Fruit fly (Drosophila melanogaster) whole organism, embryonic: ENCODE data around the gene mthl9.

Experiments used
- Bgb ChIP-seq: fragments of 200-800 bp; sonication (Bioruptor generic); IDR thresholded peaks from 2 replicates; pipeline ENCODE4 v1.3.6; 2022; ENCODE audit warnings: missing biosample characterization, missing genetic modification characterization; ENCODE audit not compliant: partially characterized antibody
- CG1024 ChIP-seq: fragments of 200-800 bp; sonication (Bioruptor generic); IDR thresholded peaks from 2 replicates; pipeline ENCODE4 v1.3.6; 2022; ENCODE audit warnings: missing biosample characterization, missing genetic modification characterization
- CG11085 ChIP-seq: fragments of 200-800 bp; sonication (Bioruptor generic); IDR thresholded peaks from 2 replicates; pipeline ENCODE4 v1.3.6; 2022; ENCODE audit warnings: missing biosample characterization, missing genetic modification characterization
- CG11504 ChIP-seq: fragments of 200-800 bp; sonication (Bioruptor generic); optimal IDR thresholded peaks from 3 replicates; lab custom pipeline; 2019; ENCODE audit warnings: missing biosample characterization, mild to moderate bottlenecking, missing genetic modification characterization, moderate library complexity
- CG11696 ChIP-seq: fragments of 200-800 bp; sonication (Bioruptor generic); IDR thresholded peaks from 2 replicates; pipeline ENCODE4 v1.3.6; 2022; ENCODE audit warnings: missing biosample characterization, missing genetic modification characterization
- CG13894 ChIP-seq: fragments of 200-800 bp; sonication (Bioruptor generic); optimal IDR thresholded peaks from 3 replicates; lab custom pipeline; 2018; ENCODE audit warnings: missing biosample characterization, mild to moderate bottlenecking, missing genetic modification characterization, moderate library complexity
- CG15073 ChIP-seq: fragments of 200-800 bp; sonication (Bioruptor generic); optimal IDR thresholded peaks from 2 replicates; lab custom pipeline; 2016; ENCODE audit warnings: missing biosample characterization, missing genetic modification characterization
- CG17829 ChIP-seq: fragments of 200-800 bp; optimal IDR thresholded peaks from 2 replicates; lab custom pipeline; 2019; ENCODE audit warnings: missing biosample characterization, mild to moderate bottlenecking, missing genetic modification characterization, moderate library complexity
- CG34224 ChIP-seq: fragments of 200-800 bp; sonication (Bioruptor generic); IDR thresholded peaks from 3 replicates; pipeline ENCODE4 v1.3.6; 2022; ENCODE audit warnings: missing biosample characterization, missing genetic modification characterization; ENCODE audit not compliant: partially characterized antibody
- CG34422 ChIP-seq: fragments of 200-800 bp; sonication (Bioruptor generic); IDR thresholded peaks from 3 replicates; pipeline ENCODE4 v1.3.6; 2022; ENCODE audit warnings: missing biosample characterization, missing genetic modification characterization
- CG3726 ChIP-seq: fragments of 200-800 bp; sonication (Bioruptor generic); IDR thresholded peaks from 3 replicates; pipeline ENCODE4, ENCODE4 v1.3.6; 2022; ENCODE audit warnings: missing biosample characterization, missing genetic modification characterization
- CG42726 ChIP-seq: fragments of 200-800 bp; sonication (Bioruptor generic); IDR thresholded peaks from 2 replicates; pipeline ENCODE4 v1.3.6; 2022; ENCODE audit warnings: missing biosample characterization, missing genetic modification characterization; ENCODE audit not compliant: partially characterized antibody
- CG4360 ChIP-seq: fragments of 200-800 bp; sonication (Bioruptor generic); IDR thresholded peaks from 2 replicates; pipeline ENCODE4 v1.3.6; 2022; ENCODE audit warnings: missing biosample characterization, missing genetic modification characterization
- CG7786 ChIP-seq: fragments of 200-800 bp; sonication (Bioruptor generic); optimal IDR thresholded peaks from 2 replicates; lab custom pipeline; 2016; ENCODE audit warnings: missing biosample characterization, missing genetic modification characterization
- CG8290 ChIP-seq, 3 experiments: fragments of 200-800 bp; sonication (Bioruptor generic); optimal IDR thresholded peaks; 2 replicates each; lab custom pipeline; 2016 to 2019; ENCODE audit warnings: missing biosample characterization in 3 of 3, missing genetic modification characterization in 3 of 3, mild to moderate bottlenecking in 2 of 3, moderate library complexity in 1 of 3
- CG9437 ChIP-seq: fragments of 200-800 bp; sonication (Bioruptor generic); optimal IDR thresholded peaks from 2 replicates; lab custom pipeline; 2018; ENCODE audit warnings: missing biosample characterization, mild to moderate bottlenecking, missing genetic modification characterization
- CoRest ChIP-seq: fragments of 200-800 bp; sonication (Bioruptor generic); optimal IDR thresholded peaks from 3 replicates; lab custom pipeline; 2018; ENCODE audit warnings: missing biosample characterization, mild to moderate bottlenecking, missing genetic modification characterization, moderate library complexity
- Eip74EF ChIP-seq, 2 experiments: fragments of 200-800 bp in 1 of 2; fragments of >200 bp in 1 of 2; sonication (Bioruptor generic) in 1 of 2; optimal IDR thresholded peaks; 2 replicates each; lab custom pipeline; 2017 to 2019; ENCODE audit warnings: missing biosample characterization in 2 of 2, missing genetic modification characterization in 2 of 2, mild to moderate bottlenecking in 1 of 2, moderate library complexity in 1 of 2
- GATAe ChIP-seq: fragments of 200-800 bp; sonication (Bioruptor generic); conservative IDR thresholded peaks from 2 replicates; pipeline ENCODE4 v1.3.6; 2022; ENCODE audit warnings: missing biosample characterization, missing genetic modification characterization
- H2.0 ChIP-seq: fragments of 200-800 bp; sonication (Bioruptor generic); IDR thresholded peaks from 2 replicates; pipeline ENCODE4 v1.3.6; 2022; ENCODE audit warnings: missing biosample characterization, missing genetic modification characterization
- Hr3 ChIP-seq: fragments of 200-800 bp; sonication (Bioruptor generic); optimal IDR thresholded peaks from 3 replicates; lab custom pipeline; 2016; ENCODE audit warnings: missing biosample characterization, missing genetic modification characterization
- Hr78 ChIP-seq, 2 experiments: fragments of 200-800 bp in 1 of 2; fragments of >200 bp in 1 of 2; sonication (Bioruptor generic) in 1 of 2; optimal IDR thresholded peaks; 2 replicates each; lab custom pipeline; 2017 to 2019; ENCODE audit warnings: missing biosample characterization in 2 of 2, missing genetic modification characterization in 2 of 2, mild to moderate bottlenecking in 1 of 2, moderate library complexity in 1 of 2
- Kr ChIP-seq: fragments of 200-800 bp; sonication (Bioruptor generic); optimal IDR thresholded peaks from 2 replicates; lab custom pipeline; 2017; ENCODE audit warnings: missing biosample characterization, mild to moderate bottlenecking, missing genetic modification characterization
- Sox100B ChIP-seq: fragments of 200-800 bp; sonication (Bioruptor generic); optimal IDR thresholded peaks from 3 replicates; lab custom pipeline; 2018; ENCODE audit warnings: missing biosample characterization, mild to moderate bottlenecking, missing genetic modification characterization
- Taf1 ChIP-seq: fragments of 200-800 bp; sonication (Bioruptor generic); IDR thresholded peaks from 2 replicates; pipeline ENCODE4 v1.3.6; 2022; ENCODE audit warnings: missing biosample characterization, missing genetic modification characterization
- Vsx1 ChIP-seq: fragments of 200-800 bp; sonication (Bioruptor generic); optimal IDR thresholded peaks from 2 replicates; lab custom pipeline; 2017; ENCODE audit warnings: missing biosample characterization, mild to moderate bottlenecking, missing genetic modification characterization, missing genetic modification reagents
- abd-A ChIP-seq: fragments of 200-800 bp; sonication (Bioruptor generic); optimal IDR thresholded peaks from 3 replicates; lab custom pipeline; 2019; ENCODE audit warnings: missing biosample characterization, mild to moderate bottlenecking, missing genetic modification characterization, moderate library complexity
- ase ChIP-seq: fragments of 200-800 bp; sonication (Bioruptor generic); IDR thresholded peaks from 3 replicates; pipeline ENCODE4 v1.3.6; 2022; ENCODE audit warnings: missing biosample characterization, missing genetic modification characterization
- br ChIP-seq: fragments of >200 bp; optimal IDR thresholded peaks from 2 replicates; lab custom pipeline; 2017
- cad ChIP-seq: fragments of >200 bp; optimal IDR thresholded peaks from 2 replicates; lab custom pipeline; 2017; ENCODE audit warnings: missing biosample characterization, missing genetic modification characterization
- chif ChIP-seq, 2 experiments: fragments of 200-800 bp; sonication (Bioruptor generic); optimal IDR thresholded peaks; 3 replicates each; lab custom pipeline; 2016; ENCODE audit warnings: missing biosample characterization in 2 of 2, missing genetic modification characterization in 2 of 2
- crc ChIP-seq: fragments of 200-800 bp; sonication (Bioruptor generic); optimal IDR thresholded peaks from 2 replicates; lab custom pipeline; 2016; ENCODE audit warnings: missing biosample characterization, missing genetic modification characterization
- crol ChIP-seq: fragments of 200-800 bp; sonication (Bioruptor generic); IDR thresholded peaks from 2 replicates; pipeline ENCODE4 v1.3.6; 2022; ENCODE audit warnings: missing biosample characterization, missing genetic modification characterization
- crp ChIP-seq, 2 experiments: fragments of 200-800 bp; sonication (Bioruptor generic); optimal IDR thresholded peaks; 2 replicates in 1 of 2; 3 replicates in 1 of 2; lab custom pipeline; 2017; ENCODE audit warnings: missing biosample characterization in 2 of 2, missing genetic modification characterization in 2 of 2, mild to moderate bottlenecking in 1 of 2, moderate library complexity in 1 of 2
- cwo ChIP-seq: fragments of 200-800 bp; sonication (Bioruptor generic); optimal IDR thresholded peaks from 3 replicates; lab custom pipeline; 2017; ENCODE audit warnings: missing biosample characterization, missing genetic modification characterization, mild to moderate bottlenecking, moderate library complexity, missing genetic modification reagents
- da ChIP-seq: fragments of 200-800 bp; sonication (Bioruptor generic); optimal IDR thresholded peaks from 2 replicates; lab custom pipeline; 2016; ENCODE audit warnings: missing biosample characterization, missing genetic modification characterization
- dm ChIP-seq: fragments of 200-800 bp; sonication (Bioruptor generic); optimal IDR thresholded peaks from 3 replicates; lab custom pipeline; 2016; ENCODE audit warnings: missing biosample characterization, missing genetic modification characterization
- hkb ChIP-seq, 2 experiments: fragments of 200-800 bp in 1 of 2; fragments of >200 bp in 1 of 2; sonication (Bioruptor generic) in 1 of 2; IDR thresholded peaks in 1 of 2; optimal IDR thresholded peaks in 1 of 2; 2 replicates each; pipeline versions ENCODE4 v1.3.6 to Lab custom; 2017 to 2022; ENCODE audit warnings: missing biosample characterization in 1 of 2, missing genetic modification characterization in 1 of 2
- insv ChIP-seq, 2 experiments: fragments of 200-800 bp; sonication (Bioruptor generic); optimal IDR thresholded peaks; 3 replicates each; lab custom pipeline; 2016 to 2018; ENCODE audit warnings: missing biosample characterization in 2 of 2, missing genetic modification characterization in 2 of 2
- nerfin-2 ChIP-seq: fragments of 200-800 bp; sonication (Bioruptor generic); IDR thresholded peaks from 2 replicates; pipeline ENCODE4 v1.3.6; 2022; ENCODE audit warnings: missing biosample characterization, missing genetic modification characterization; ENCODE audit not compliant: partially characterized antibody
- pnt ChIP-seq: fragments of 200-800 bp; sonication (Bioruptor generic); optimal IDR thresholded peaks from 3 replicates; lab custom pipeline; 2016; ENCODE audit warnings: missing biosample characterization, missing genetic modification characterization
- psq ChIP-seq: fragments of 200-800 bp; sonication (Bioruptor generic); optimal IDR thresholded peaks from 2 replicates; lab custom pipeline; 2017; ENCODE audit warnings: missing biosample characterization, missing genetic modification characterization
- tin ChIP-seq: fragments of 200-800 bp; sonication (Bioruptor generic); optimal IDR thresholded peaks from 3 replicates; lab custom pipeline; 2016; ENCODE audit warnings: missing biosample characterization, missing genetic modification characterization
- unc-4 ChIP-seq: fragments of 200-800 bp; sonication (Bioruptor generic); IDR thresholded peaks from 2 replicates; pipeline ENCODE4 v1.3.6; 2022; ENCODE audit warnings: missing biosample characterization, missing genetic modification characterization; ENCODE audit not compliant: partially characterized antibody
- vvl ChIP-seq: fragments of 200-800 bp; sonication (Bioruptor generic); IDR thresholded peaks from 2 replicates; pipeline ENCODE4 v1.3.6; 2022; ENCODE audit warnings: missing biosample characterization, missing genetic modification characterization
- zen2 ChIP-seq: fragments of 200-800 bp; sonication (Bioruptor generic); IDR thresholded peaks from 3 replicates; pipeline ENCODE4 v1.3.6; 2022; ENCODE audit warnings: missing biosample characterization, missing genetic modification characterization; ENCODE audit not compliant: partially characterized antibody

Gene mthl9

dm6 chr3L:291583-292145, 40.4 kb downstream of the mthl9 start (continued):
- no peak for TF ChIP-seq cwo (GFP tag; lab: Kevin White, UChicago)
- no peak for TF ChIP-seq br (lab: Kevin White, UChicago)
- no peak for TF ChIP-seq pnt
- no peak for TF ChIP-seq cad (GFP tag; lab: Kevin White, UChicago)
- no peak for TF ChIP-seq Eip74EF (GFP tag; optimal IDR thresholded peaks at IDR 0.05; lab: Kevin White, UChicago)
- TF ChIP-seq crp (GFP tag; optimal IDR thresholded peaks at IDR 0.05; lab: Kevin White, UChicago): no peak
- peak; percentile 41 for TF ChIP-seq Kr (GFP tag; lab: Kevin White, UChicago)
- TF ChIP-seq CG8290 (GFP tag; optimal IDR thresholded peaks at IDR 0.05; lab: Kevin White, UChicago): no peak
- TF ChIP-seq CG8290 (tag; optimal IDR thresholded peaks at IDR 0.05; lab: Kevin White, UChicago): peak in 1 of 2 experiments; percentile 27

DNA sequence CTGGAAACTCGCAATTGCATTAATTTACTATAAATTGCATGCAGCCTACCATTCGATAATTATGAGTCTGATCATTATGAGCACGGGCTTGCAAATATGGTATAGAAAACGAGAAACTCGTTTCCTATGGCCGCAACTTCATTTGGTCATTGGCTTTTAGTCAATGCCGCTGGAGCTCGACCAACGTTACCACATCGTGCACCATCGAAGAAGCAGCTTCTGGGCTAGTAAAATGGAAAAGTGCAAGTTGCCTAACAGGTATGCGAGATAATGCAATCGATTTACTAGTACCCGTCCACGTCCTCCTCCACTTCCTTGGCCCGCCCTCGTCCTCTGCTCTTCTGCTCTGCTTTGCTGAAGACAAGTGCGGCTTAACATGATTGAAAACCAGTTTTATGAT, 47.9 kb downstream of the mthl9 start:
- TF ChIP-seq CG1024 (GFP tag; lab: Robert Waterston, UW): no peak
- no peak for TF ChIP-seq Taf1 (GFP tag; lab: Robert Waterston, UW)
- TF ChIP-seq CG13894 (tag; lab: Kevin White, UChicago): no peak
- no peak for TF ChIP-seq CG7786
- no peak for TF ChIP-seq nerfin-2 (GFP tag; lab: Robert Waterston, UW)
- no peak for TF ChIP-seq CG17829 (tag; lab: Kevin White, UChicago)
- no peak for TF ChIP-seq Vsx1 (GFP tag; lab: Kevin White, UChicago)
- no peak for TF ChIP-seq CG11085
- TF ChIP-seq CG15073 (GFP tag; lab: Kevin White, UChicago): no peak
- TF ChIP-seq chif (GFP tag; optimal IDR thresholded peaks at IDR 0.05; lab: Kevin White, UChicago): no peak
- no peak for TF ChIP-seq ase (GFP tag; lab: Robert Waterston, UW)
- TF ChIP-seq, all 482 proteins: peak for 0

- no peak for TF ChIP-seq CoRest (tag; lab: Kevin White, UChicago)
- no peak for TF ChIP-seq insv (GFP tag; optimal IDR thresholded peaks at IDR 0.05; lab: Kevin White, UChicago)
- TF ChIP-seq CG42726 (GFP tag; lab: Robert Waterston, UW): no peak
- peak; percentile 15 for TF ChIP-seq cwo (GFP tag; lab: Kevin White, UChicago)
- peak; percentile 99 for TF ChIP-seq CG11504
- no peak for TF ChIP-seq hkb (optimal IDR thresholded peaks at IDR 0.05; lab: Kevin White, UChicago)
- TF ChIP-seq hkb (GFP tag; IDR thresholded peaks at IDR 0.05; lab: Robert Waterston, UW): 0 out of 2 replicates have a peak, but pooled peaks have one; percentile 32
- TF ChIP-seq crc (GFP tag; lab: Kevin White, UChicago): no peak
- peak; percentile 94 for TF ChIP-seq crol (GFP tag; lab: Robert Waterston, UW)
- no peak for TF ChIP-seq H2.0 (GFP tag; lab: Robert Waterston, UW)
- no peak for TF ChIP-seq zen2 (GFP tag; lab: Robert Waterston, UW)
- TF ChIP-seq Bgb (GFP tag; lab: Robert Waterston, UW): peak; percentile 42; the same call in 1 of the 2 replicates
- TF ChIP-seq GATAe (GFP tag; lab: Robert Waterston, UW): no peak
- peak in 1 of 2 experiments; percentile 91 for TF ChIP-seq Hr78 (GFP tag; optimal IDR thresholded peaks at IDR 0.05; lab: Kevin White, UChicago)
- TF ChIP-seq CG4360 (GFP tag; lab: Robert Waterston, UW): no peak
- TF ChIP-seq Hr3: no peak
- no peak for TF ChIP-seq dm (GFP tag; lab: Kevin White, UChicago)
- peak; percentile 54; the same call in 1 of the 3 replicates for TF ChIP-seq CG34224 (GFP tag; lab: Robert Waterston, UW)
- no peak for TF ChIP-seq tin (GFP tag; lab: Kevin White, UChicago)
- peak; percentile 61 for TF ChIP-seq abd-A
- TF ChIP-seq unc-4 (GFP tag; lab: Robert Waterston, UW): peak; percentile 30; the same call in 1 of the 2 replicates
- no peak for TF ChIP-seq da (GFP tag; lab: Kevin White, UChicago)
- 0 out of 3 replicates have a peak, but pooled peaks have one; percentile 38 for TF ChIP-seq CG34422
- no peak for TF ChIP-seq Sox100B
- TF ChIP-seq psq (GFP tag; lab: Kevin White, UChicago): peak; percentile 79
- no peak for TF ChIP-seq CG9437 (GFP tag; lab: Kevin White, UChicago)
- no peak for TF ChIP-seq CG11696 (GFP tag; lab: Robert Waterston, UW)
- peak; percentile 28; the same call in 1 of the 2 replicates for TF ChIP-seq vvl (GFP tag; lab: Robert Waterston, UW)
- no peak for TF ChIP-seq CG3726
Measured at dm6 chr3L:282276-282675, 49.8 kb downstream of the mthl9 start.
